Worm (Caenorhabditis elegans) whole organism, young adult: Measurements from ENCODE around the gene nep-1.

ENCODE experiments used
- ama-1 ChIP-seq, 3 experiments: fragments of 150-350 bp in 1 of 3; sonication (generic microtip) in 2 of 3; optimal IDR thresholded peaks; 2 replicates each; lab custom pipeline; 2014 to 2018; ENCODE audit warnings: missing biosample characterization in 2 of 3, missing genetic modification characterization in 2 of 3, missing genetic modification reagents in 2 of 3
- egl-44 ChIP-seq: fragments of 200-800 bp; sonication (Bioruptor generic); IDR thresholded peaks from 2 replicates; pipeline ENCODE4 v1.3.6; 2022; ENCODE audit warnings: missing genetic modification reagents, missing genetic modification characterization, missing compliant biosample characterization
- mcd-1 ChIP-seq: fragments of 200-800 bp; sonication (Bioruptor generic); IDR thresholded peaks from 2 replicates; pipeline ENCODE4 v1.3.6; 2022; ENCODE audit warnings: missing genetic modification reagents, missing genetic modification characterization, missing compliant biosample characterization
- snpc-4 ChIP-seq, 5 experiments: fragments of 150-350 bp in 1 of 5; sonication (generic microtip) in 4 of 5; optimal IDR thresholded peaks; 2 replicates each; lab custom pipeline; 2014 to 2018; ENCODE audit warnings: missing genetic modification characterization in 5 of 5, missing biosample characterization in 3 of 5, antibody characterized with exemption in 2 of 5, mild to moderate bottlenecking in 2 of 5, missing compliant biosample characterization in 2 of 5, missing genotype in 2 of 5, moderate library complexity in 2 of 5, missing genetic modification reagents in 1 of 5

- TF ChIP-seq egl-44 (GFP tag; lab: Robert Waterston, UW) (no peak), ama-1 (optimal IDR thresholded peaks at IDR 0.05; lab: Kevin White, UChicago) (no peak), ama-1 (GFP tag; optimal IDR thresholded peaks at IDR 0.05; lab: Kevin White, UChicago) (no peak), mcd-1 (GFP tag; lab: Robert Waterston, UW) (no peak), snpc-4 (GFP tag; optimal IDR thresholded peaks at IDR 0.05; lab: Kevin White, UChicago) (no peak), snpc-4 (tag; optimal IDR thresholded peaks at IDR 0.05; lab: Kevin White, UChicago) (no peak)
Measured at ce11 chrII:11681136-11681824, 24.3 kb upstream of the nep-1 start, which contains the start of the genes sfxn-1.4 and C47D12.4.
